Worm (Caenorhabditis elegans): ENCODE results near the gene F21D5.7.

- TF ChIP-seq elt-2 (tag; optimal IDR thresholded peaks at IDR 0.05) (no peak), nhr-237 (tag; optimal IDR thresholded peaks at IDR 0.05) (no peak), snpc-4 (tag; optimal IDR thresholded peaks at IDR 0.05) (no peak), mep-1 (tag; optimal IDR thresholded peaks at IDR 0.05) (no peak), egl-13 (tag; optimal IDR thresholded peaks at IDR 0.05) (no peak), lin-15B (tag; optimal IDR thresholded peaks at IDR 0.05) (no peak), C16A3.4 (tag; optimal IDR thresholded peaks at IDR 0.05) (no peak), unc-62 (GFP tag; optimal IDR thresholded peaks at IDR 0.05) (no peak), efl-1 (optimal IDR thresholded peaks at IDR 0.05) (peak in 1 of 2 experiments; percentile 35), efl-1 (GFP tag; optimal IDR thresholded peaks at IDR 0.05 in 1 of 2) (no peak), ces-1 (GFP tag; optimal IDR thresholded peaks at IDR 0.05) (no peak)
These were observed 43.1 kb upstream of the F21D5.7 start, which contains the start of gene C33D9.8 for ce11 chrIV:8786654-8787053.

Data from whole organism, L1 larva.